Worm (Caenorhabditis elegans) whole organism, L1 larva: ENCODE results near the gene praf-3.

Experiments used
- C16A3.4 ChIP-seq: fragments of 150-350 bp; optimal IDR thresholded peaks from 2 replicates; lab custom pipeline; 2014; ENCODE audit warnings: missing biosample characterization, missing genetic modification characterization
- aly-2 ChIP-seq: fragments of 150-350 bp; optimal IDR thresholded peaks from 2 replicates; lab custom pipeline; 2014; ENCODE audit warnings: missing biosample characterization, missing genetic modification characterization
- ama-1 ChIP-seq: fragments of 150-350 bp; optimal IDR thresholded peaks from 2 replicates; lab custom pipeline; 2014
- ceh-82 ChIP-seq, 3 experiments: fragments of 150-350 bp in 1 of 3; sonication (generic microtip) in 2 of 3; optimal IDR thresholded peaks; 2 replicates each; lab custom pipeline; 2014 to 2017; ENCODE audit warnings: missing biosample characterization in 3 of 3, missing genetic modification characterization in 3 of 3
- ceh-90 ChIP-seq: sonication (generic microtip); optimal IDR thresholded peaks from 2 replicates; lab custom pipeline; 2016; ENCODE audit warnings: missing genetic modification characterization, missing compliant biosample characterization
- dsc-1 ChIP-seq: sonication (generic microtip); optimal IDR thresholded peaks from 2 replicates; lab custom pipeline; 2016; ENCODE audit warnings: mild to moderate bottlenecking, missing genetic modification characterization, missing compliant biosample characterization
- egl-27 ChIP-seq, 2 experiments: fragments of 150-350 bp in 1 of 2; sonication (generic microtip); optimal IDR thresholded peaks; 3 replicates each; lab custom pipeline; 2017 to 2018; ENCODE audit warnings: missing biosample characterization in 2 of 2, missing genetic modification characterization in 2 of 2, missing genetic modification reagents in 2 of 2
- elt-2 ChIP-seq: sonication (generic microtip); optimal IDR thresholded peaks from 2 replicates; lab custom pipeline; 2016; ENCODE audit warnings: missing genetic modification characterization, mild to moderate bottlenecking, inconsistent platforms, missing compliant biosample characterization, missing genetic modification reagents
- elt-3 ChIP-seq, 6 experiments: fragments of 150-350 bp in 1 of 6; sonication (generic microtip); optimal IDR thresholded peaks; 2 replicates each; lab custom pipeline; 2017 to 2018; ENCODE audit warnings: missing biosample characterization in 6 of 6, missing genetic modification characterization in 6 of 6, inconsistent platforms in 1 of 6
- ets-5 ChIP-seq: fragments of 200-800 bp; sonication (Bioruptor generic); IDR thresholded peaks from 2 replicates; pipeline ENCODE4 v1.3.6; 2022; ENCODE audit warnings: missing genetic modification characterization, missing compliant biosample characterization
- fkh-10 ChIP-seq: sonication (generic microtip); optimal IDR thresholded peaks from 2 replicates; lab custom pipeline; 2017; ENCODE audit warnings: missing biosample characterization, missing genetic modification reagents, missing genetic modification characterization
- fkh-4 ChIP-seq: sonication (generic microtip); optimal IDR thresholded peaks from 2 replicates; lab custom pipeline; 2016; ENCODE audit warnings: missing compliant biosample characterization, missing genetic modification characterization, borderline replicate concordance
- fos-1 ChIP-seq: fragments of 150-350 bp; optimal IDR thresholded peaks from 2 replicates; lab custom pipeline; 2014; ENCODE audit warnings: missing biosample characterization, missing genetic modification characterization
- hlh-17 ChIP-seq: fragments of 200-800 bp; sonication (Bioruptor generic); optimal IDR thresholded peaks from 2 replicates; lab custom pipeline; 2018; ENCODE audit warnings: missing genetic modification characterization, mild to moderate bottlenecking, missing compliant biosample characterization, moderate library complexity, borderline replicate concordance
- hlh-4 ChIP-seq: sonication (generic microtip); optimal IDR thresholded peaks from 2 replicates; lab custom pipeline; 2016; ENCODE audit warnings: mild to moderate bottlenecking, missing genetic modification characterization, missing compliant biosample characterization
- hpl-2 ChIP-seq: fragments of 150-350 bp; optimal IDR thresholded peaks from 2 replicates; lab custom pipeline; 2014; ENCODE audit warnings: missing biosample characterization, missing genetic modification reagents, missing genetic modification characterization
- irx-1 ChIP-seq: sonication (generic microtip); optimal IDR thresholded peaks from 2 replicates; lab custom pipeline; 2016; ENCODE audit warnings: missing genetic modification characterization, missing compliant biosample characterization
- jun-1 ChIP-seq: fragments of 150-350 bp; optimal IDR thresholded peaks from 2 replicates; lab custom pipeline; 2014; ENCODE audit warnings: missing biosample characterization, missing genetic modification reagents, missing genetic modification characterization
- lsy-2 ChIP-seq, 2 experiments: fragments of 150-350 bp; optimal IDR thresholded peaks; 2 replicates each; lab custom pipeline; 2014; ENCODE audit warnings: missing biosample characterization in 2 of 2, missing genetic modification characterization in 2 of 2
- mab-9 ChIP-seq: fragments of 200-800 bp; sonication (Bioruptor generic); IDR thresholded peaks from 2 replicates; pipeline ENCODE4 v1.3.6; 2022; ENCODE audit warnings: missing genetic modification reagents, missing genetic modification characterization, missing compliant biosample characterization
- mep-1 ChIP-seq: fragments of 150-350 bp; optimal IDR thresholded peaks from 2 replicates; lab custom pipeline; 2014; ENCODE audit warnings: missing biosample characterization, missing genetic modification characterization
- nhr-12 ChIP-seq: sonication (generic microtip); optimal IDR thresholded peaks from 2 replicates; lab custom pipeline; 2017; ENCODE audit warnings: missing biosample characterization, missing genetic modification characterization
- nhr-237 ChIP-seq: fragments of 150-350 bp; optimal IDR thresholded peaks from 2 replicates; lab custom pipeline; 2014; ENCODE audit warnings: missing biosample characterization, missing genetic modification characterization
- nhr-47 ChIP-seq: sonication (generic microtip); optimal IDR thresholded peaks from 2 replicates; lab custom pipeline; 2016; ENCODE audit warnings: mild to moderate bottlenecking, missing genetic modification characterization, moderate library complexity, missing compliant biosample characterization
- nhr-71 ChIP-seq: sonication (generic microtip); optimal IDR thresholded peaks from 2 replicates; lab custom pipeline; 2016; ENCODE audit warnings: mild to moderate bottlenecking, missing genetic modification characterization, moderate library complexity, missing compliant biosample characterization
- nhr-76 ChIP-seq: sonication (generic microtip); optimal IDR thresholded peaks from 2 replicates; lab custom pipeline; 2017; ENCODE audit warnings: missing biosample characterization, missing genetic modification characterization
- nhr-77 ChIP-seq: fragments of 150-350 bp; optimal IDR thresholded peaks from 2 replicates; lab custom pipeline; 2014; ENCODE audit warnings: missing biosample characterization, missing genetic modification characterization
- nhr-84 ChIP-seq: sonication (generic microtip); optimal IDR thresholded peaks from 2 replicates; lab custom pipeline; 2017; ENCODE audit warnings: missing biosample characterization, missing genetic modification characterization
- rnt-1 ChIP-seq: sonication (generic microtip); optimal IDR thresholded peaks from 2 replicates; lab custom pipeline; 2016; ENCODE audit warnings: mild to moderate bottlenecking, missing genetic modification characterization, moderate library complexity, missing compliant biosample characterization
- skn-1 ChIP-seq: fragments of 150-350 bp; optimal IDR thresholded peaks from 2 replicates; lab custom pipeline; 2014; ENCODE audit warnings: missing biosample characterization, missing genetic modification characterization
- sptf-1 ChIP-seq: fragments of 150-350 bp; optimal IDR thresholded peaks from 2 replicates; lab custom pipeline; 2014; ENCODE audit warnings: missing biosample characterization, missing genetic modification characterization
- sup-37 ChIP-seq: fragments of 200-800 bp; sonication (Bioruptor generic); optimal IDR thresholded peaks from 2 replicates; lab custom pipeline; 2018; ENCODE audit warnings: mild to moderate bottlenecking, missing genetic modification characterization, missing compliant biosample characterization
- tbx-2 ChIP-seq: sonication (generic microtip); optimal IDR thresholded peaks from 2 replicates; lab custom pipeline; 2016; ENCODE audit warnings: missing genetic modification characterization, missing compliant biosample characterization
- tlp-1 ChIP-seq: fragments of 150-350 bp; optimal IDR thresholded peaks from 2 replicates; lab custom pipeline; 2014; ENCODE audit warnings: missing biosample characterization, missing genetic modification characterization
- unc-30 ChIP-seq: sonication (generic microtip); optimal IDR thresholded peaks from 2 replicates; lab custom pipeline; 2017; ENCODE audit warnings: missing biosample characterization, missing genetic modification characterization
- xbp-1 ChIP-seq: sonication (generic microtip); optimal IDR thresholded peaks from 2 replicates; lab custom pipeline; 2016; ENCODE audit warnings: missing genetic modification characterization, missing compliant biosample characterization
- ztf-4 ChIP-seq: fragments of 150-350 bp; optimal IDR thresholded peaks from 2 replicates; lab custom pipeline; 2014; ENCODE audit warnings: missing biosample characterization, missing genetic modification characterization

The praf-3 gene

ce11 chrIV:8333988-8334863 lies 45.6 kb upstream of the praf-3 start, which contains the start of gene his-32 (continued):
- TF ChIP-seq aly-2 (tag; lab: Kevin White, UChicago) (no peak), lsy-2 (tag; optimal IDR thresholded peaks at IDR 0.05; lab: Kevin White, UChicago) (peak in 1 of 2 experiments; percentile 71), C16A3.4 (peak; percentile 61), irx-1 (tag; lab: Kevin White, UChicago) (no peak), sptf-1 (tag; lab: Kevin White, UChicago) (no peak), rnt-1 (tag; lab: Kevin White, UChicago) (peak; percentile 58), fos-1 (tag; lab: Kevin White, UChicago) (no peak), ztf-4 (peak; percentile 72), hpl-2 (no peak), fkh-10 (no peak), fkh-4 (tag; lab: Kevin White, UChicago) (no peak), tbx-2 (peak; percentile 38), ets-5 (GFP tag; lab: Robert Waterston, UW) (no peak), elt-2 (tag; lab: Kevin White, UChicago) (no peak), mep-1 (tag; lab: Kevin White, UChicago) (peak; percentile 80), nhr-12 (tag; lab: Kevin White, UChicago) (no peak), nhr-77 (tag; lab: Kevin White, UChicago) (no peak), jun-1 (tag; lab: Kevin White, UChicago) (no peak), nhr-71 (tag; lab: Kevin White, UChicago) (peak; percentile 69), elt-3 (tag; optimal IDR thresholded peaks at IDR 0.05; lab: Kevin White, UChicago) (peak in 1 of 6 experiments; percentile 47), xbp-1 (tag; lab: Kevin White, UChicago) (peak; percentile 39), ceh-90 (tag; lab: Kevin White, UChicago) (no peak), tlp-1 (tag; lab: Kevin White, UChicago) (no peak), ceh-82 (tag; optimal IDR thresholded peaks at IDR 0.05; lab: Kevin White, UChicago) (no peak), sup-37 (GFP tag; lab: Kevin White, UChicago) (no peak), dsc-1 (tag; lab: Kevin White, UChicago) (no peak), nhr-237 (tag; lab: Kevin White, UChicago) (no peak), nhr-76 (no peak), nhr-47 (tag; lab: Kevin White, UChicago) (peak; percentile 62), ama-1 (lab: Kevin White, UChicago) (no peak), hlh-17 (GFP tag; lab: Kevin White, UChicago) (no peak), skn-1 (tag; lab: Kevin White, UChicago) (no peak), unc-30 (tag; lab: Kevin White, UChicago) (no peak), mab-9 (no peak), nhr-84 (tag; lab: Kevin White, UChicago) (no peak)

ce11 chrIV:8339636-8340035 lies 40.1 kb upstream of the praf-3 start, which contains the start of gene lgc-6:
lgc-6 (plus strand) TSS chrIV:8339936.
- TF ChIP-seq hlh-4 (tag; lab: Kevin White, UChicago) = no peak
- TF ChIP-seq egl-27 (tag; optimal IDR thresholded peaks at IDR 0.05; lab: Kevin White, UChicago) = no peak
- no peak for TF ChIP-seq hpl-2

- TF ChIP-seq mab-9 = no peak
- no peak for TF ChIP-seq ama-1 (lab: Kevin White, UChicago)
- no peak for TF ChIP-seq jun-1 (tag; lab: Kevin White, UChicago)
These were observed 37.4 kb upstream of the praf-3 start, which contains the start of gene lgc-5 for ce11 chrIV:8342385-8342784. lgc-5 (plus strand) TSS chrIV:8342685.
